Fruit fly (Drosophila melanogaster) whole organism, adult: Measurements from ENCODE around the gene CG33767.

Source experiments
- CG11617 ChIP-seq: fragments of 200-800 bp; sonication (Bioruptor generic); optimal IDR thresholded peaks from 2 replicates; lab custom pipeline; 2017; ENCODE audit warnings: mild to moderate bottlenecking, missing biosample characterization, missing genetic modification reagents, missing genetic modification characterization
- CG12768 ChIP-seq: fragments of 200-800 bp; sonication (Bioruptor generic); optimal IDR thresholded peaks from 2 replicates; lab custom pipeline; 2017; ENCODE audit warnings: missing biosample characterization, missing genetic modification characterization, mild to moderate bottlenecking, moderate library complexity, missing genetic modification reagents
- CG14711 ChIP-seq: fragments of 200-800 bp; sonication (Bioruptor generic); optimal IDR thresholded peaks from 2 replicates; lab custom pipeline; 2018; ENCODE audit warnings: missing biosample characterization, mild to moderate bottlenecking, missing genetic modification characterization, moderate library complexity
- CG1620 ChIP-seq: fragments of 200-800 bp; sonication (Bioruptor generic); optimal IDR thresholded peaks from 2 replicates; lab custom pipeline; 2016; ENCODE audit warnings: missing biosample characterization, missing genetic modification characterization
- CG33017 ChIP-seq: fragments of 200-800 bp; sonication (Bioruptor generic); optimal IDR thresholded peaks from 2 replicates; lab custom pipeline; 2018; ENCODE audit warnings: missing biosample characterization, mild to moderate bottlenecking, missing genetic modification characterization, moderate library complexity
- CG7045 ChIP-seq: fragments of 200-800 bp; sonication (Bioruptor generic); optimal IDR thresholded peaks from 2 replicates; lab custom pipeline; 2017; ENCODE audit warnings: missing biosample characterization, mild to moderate bottlenecking, missing genetic modification characterization
- CG7101 ChIP-seq: fragments of 200-800 bp; sonication (Bioruptor generic); optimal IDR thresholded peaks from 2 replicates; lab custom pipeline; 2018; ENCODE audit warnings: missing biosample characterization, mild to moderate bottlenecking, missing genetic modification characterization, moderate library complexity
- Clk ChIP-seq: fragments of 200-800 bp; sonication (Bioruptor generic); optimal IDR thresholded peaks from 2 replicates; lab custom pipeline; 2017; ENCODE audit warnings: missing biosample characterization, missing genetic modification characterization
- bab1 ChIP-seq: fragments of 200-800 bp; sonication (Bioruptor generic); optimal IDR thresholded peaks from 3 replicates; lab custom pipeline; 2019; ENCODE audit warnings: missing biosample characterization, mild to moderate bottlenecking, missing genetic modification characterization, moderate library complexity
- cnc ChIP-seq, 2 experiments: fragments of >200 bp; optimal IDR thresholded peaks; 2 replicates each; lab custom pipeline; 2017
- kay ChIP-seq: fragments of 200-800 bp; sonication (Bioruptor generic); peaks from one replicate; lab custom pipeline; 2016; ENCODE audit warnings: missing biosample characterization, missing genetic modification characterization, borderline replicate concordance
- ovo ChIP-seq: fragments of 200-800 bp; sonication (Bioruptor generic); optimal IDR thresholded peaks from 2 replicates; lab custom pipeline; 2016; ENCODE audit warnings: missing biosample characterization, missing genetic modification characterization
- pad ChIP-seq: fragments of 200-800 bp; sonication (Bioruptor generic); optimal IDR thresholded peaks from 3 replicates; lab custom pipeline; 2017; ENCODE audit warnings: missing biosample characterization, missing genetic modification characterization, mild to moderate bottlenecking, moderate library complexity, missing genetic modification reagents
- tj ChIP-seq: fragments of 200-800 bp; sonication (Bioruptor generic); optimal IDR thresholded peaks from 3 replicates; lab custom pipeline; 2017; ENCODE audit warnings: missing biosample characterization, mild to moderate bottlenecking, missing genetic modification characterization, moderate library complexity

dm6 chr3L:22652425-22652824, 6.3 kb downstream of the CG33767 start, which contains the start of gene CG33772:
- TF ChIP-seq CG14711 (tag; lab: Kevin White, UChicago) = no peak
- no peak for TF ChIP-seq CG7045
- TF ChIP-seq cnc (optimal IDR thresholded peaks at IDR 0.05; lab: Kevin White, UChicago) = no peak
- no peak for TF ChIP-seq CG33017
- TF ChIP-seq CG7101 (tag; lab: Kevin White, UChicago) = no peak
- TF ChIP-seq CG11617 (GFP tag; lab: Kevin White, UChicago) = no peak
- TF ChIP-seq ovo (GFP tag; lab: Kevin White, UChicago) = no peak
- TF ChIP-seq tj (GFP tag; lab: Kevin White, UChicago) = no peak
- no peak for TF ChIP-seq kay
- TF ChIP-seq Clk = no peak
- TF ChIP-seq pad (GFP tag; lab: Kevin White, UChicago) = no peak
- no peak for TF ChIP-seq CG1620
- TF ChIP-seq bab1 = no peak
- no peak for TF ChIP-seq CG12768 (GFP tag; lab: Kevin White, UChicago)
